Worm (Caenorhabditis elegans) whole organism, L1 larva: Measurements from ENCODE around the gene F14E5.2.

Source experiments
- aly-2 ChIP-seq: fragments of 150-350 bp; optimal IDR thresholded peaks from 2 replicates; lab custom pipeline; 2014; ENCODE audit warnings: missing biosample characterization, missing genetic modification characterization
- ama-1 ChIP-seq: fragments of 150-350 bp; optimal IDR thresholded peaks from 2 replicates; lab custom pipeline; 2014
- ces-1 ChIP-seq: fragments of 150-350 bp; optimal IDR thresholded peaks from 2 replicates; lab custom pipeline; 2014; ENCODE audit warnings: missing biosample characterization, missing genetic modification reagents, missing genetic modification characterization
- egl-13 ChIP-seq: sonication (generic microtip); optimal IDR thresholded peaks from 2 replicates; lab custom pipeline; 2016; ENCODE audit warnings: missing genotype, missing genetic modification reagents, missing genetic modification characterization, missing compliant biosample characterization
- elt-3 ChIP-seq, 6 experiments: fragments of 150-350 bp in 1 of 6; sonication (generic microtip); optimal IDR thresholded peaks; 2 replicates each; lab custom pipeline; 2017 to 2018; ENCODE audit warnings: missing biosample characterization in 6 of 6, missing genetic modification characterization in 6 of 6, inconsistent platforms in 1 of 6
- lin-13 ChIP-seq: fragments of 150-350 bp; optimal IDR thresholded peaks from 2 replicates; lab custom pipeline; 2014; ENCODE audit warnings: missing biosample characterization, missing genetic modification reagents, missing genetic modification characterization
- lin-35 ChIP-seq, 2 experiments: fragments of 150-350 bp; optimal IDR thresholded peaks; 2 replicates each; lab custom pipeline; 2014; ENCODE audit warnings: missing biosample characterization in 2 of 2, missing genetic modification characterization in 2 of 2, missing genetic modification reagents in 2 of 2
- lin-39 ChIP-seq: fragments of 150-350 bp; optimal IDR thresholded peaks from 2 replicates; lab custom pipeline; 2014; ENCODE audit warnings: missing biosample characterization, missing genetic modification reagents, missing genetic modification characterization
- lsy-2 ChIP-seq, 2 experiments: fragments of 150-350 bp; optimal IDR thresholded peaks; 2 replicates each; lab custom pipeline; 2014; ENCODE audit warnings: missing biosample characterization in 2 of 2, missing genetic modification characterization in 2 of 2
- nhr-28 ChIP-seq: fragments of 150-350 bp; optimal IDR thresholded peaks from 2 replicates; lab custom pipeline; 2014; ENCODE audit warnings: missing biosample characterization, missing genetic modification characterization
- nhr-77 ChIP-seq: fragments of 150-350 bp; optimal IDR thresholded peaks from 2 replicates; lab custom pipeline; 2014; ENCODE audit warnings: missing biosample characterization, missing genetic modification characterization
- unc-62 ChIP-seq: fragments of 150-350 bp; optimal IDR thresholded peaks from 2 replicates; lab custom pipeline; 2014; ENCODE audit warnings: missing biosample characterization, missing genetic modification reagents, missing genetic modification characterization
- zip-4 ChIP-seq: fragments of 200-800 bp; sonication (Bioruptor generic); optimal IDR thresholded peaks from 2 replicates; lab custom pipeline; 2018; ENCODE audit warnings: mild to moderate bottlenecking, missing genetic modification characterization, moderate library complexity, missing compliant biosample characterization
- ztf-11 ChIP-seq, 2 experiments: sonication (generic microtip); optimal IDR thresholded peaks; 2 replicates each; lab custom pipeline; 2016 to 2017; ENCODE audit warnings: missing genetic modification characterization in 2 of 2, missing biosample characterization in 1 of 2, missing compliant biosample characterization in 1 of 2

DNA sequence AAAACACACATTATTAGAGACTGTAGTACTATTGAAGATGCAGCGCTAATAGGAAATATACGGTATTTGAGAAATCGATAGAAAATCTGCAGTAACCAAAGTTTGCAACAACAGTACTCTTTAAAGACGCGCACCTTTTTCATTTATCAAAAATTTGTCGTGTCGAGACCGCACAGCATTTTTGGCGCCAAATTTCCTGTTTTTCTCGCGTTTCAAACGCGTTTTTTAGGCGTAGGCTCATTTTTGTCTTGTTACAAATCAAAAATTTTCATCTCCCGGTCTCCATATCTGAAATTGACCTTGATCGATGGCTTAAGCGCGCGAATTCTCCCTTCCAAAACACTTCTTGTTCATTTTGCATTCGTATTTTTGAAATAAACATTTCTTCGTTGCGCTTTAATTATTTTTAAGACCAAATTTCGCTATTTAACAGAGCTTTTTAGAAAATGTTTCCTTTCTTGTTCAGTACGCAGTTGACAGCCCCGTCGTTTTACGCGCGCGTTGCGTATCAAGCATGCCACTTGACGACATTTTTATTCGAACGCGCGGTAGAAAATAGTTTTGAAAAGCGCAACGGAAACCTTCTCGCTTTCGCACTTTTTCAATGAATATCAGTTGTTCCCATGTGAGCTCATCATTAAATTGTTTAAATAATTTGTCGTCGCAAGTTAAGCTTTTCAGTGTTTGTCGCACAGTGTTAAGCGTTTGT lies 28.2 kb upstream of the F14E5.2 start:
- TF ChIP-seq nhr-28 (no peak), aly-2 (tag; lab: Kevin White, UChicago) (no peak), ces-1 (GFP tag; lab: Kevin White, UChicago) (no peak), unc-62 (no peak), lsy-2 (tag; optimal IDR thresholded peaks at IDR 0.05; lab: Kevin White, UChicago) (no peak), lin-39 (tag; lab: Kevin White, UChicago) (no peak), elt-3 (tag; optimal IDR thresholded peaks at IDR 0.05; lab: Kevin White, UChicago) (no peak), zip-4 (GFP tag; lab: Kevin White, UChicago) (no peak), nhr-77 (tag; lab: Kevin White, UChicago) (no peak), ama-1 (lab: Kevin White, UChicago) (no peak), egl-13 (tag; lab: Kevin White, UChicago) (no peak), lin-13 (GFP tag; lab: Kevin White, UChicago) (no peak), lin-35 (GFP tag; optimal IDR thresholded peaks at IDR 0.05; lab: Kevin White, UChicago) (peak; percentile 13 to 55), ztf-11 (tag; optimal IDR thresholded peaks at IDR 0.05; lab: Kevin White, UChicago) (no peak)
